Worm (Caenorhabditis elegans) whole organism, late embryonic: ENCODE data around the gene dph-2.

Experiments
- ceh-9 ChIP-seq: sonication (generic microtip); optimal IDR thresholded peaks from 2 replicates; lab custom pipeline; 2016; ENCODE audit warnings: mild to moderate bottlenecking, missing genetic modification characterization, inconsistent platforms, missing compliant biosample characterization
- che-1 ChIP-seq: sonication (generic microtip); optimal IDR thresholded peaks from 2 replicates; lab custom pipeline; 2016; ENCODE audit warnings: mild to moderate bottlenecking, missing genetic modification characterization, missing compliant biosample characterization
- nhr-11 ChIP-seq: fragments of 150-350 bp; optimal IDR thresholded peaks from 2 replicates; lab custom pipeline; 2014; ENCODE audit warnings: missing biosample characterization, missing genetic modification characterization
- pha-4 ChIP-seq: fragments of 150-350 bp; optimal IDR thresholded peaks from 2 replicates; lab custom pipeline; 2018; ENCODE audit warnings: missing biosample characterization, missing genetic modification reagents, missing genetic modification characterization
- pqm-1 ChIP-seq: sonication (generic microtip); optimal IDR thresholded peaks from 2 replicates; lab custom pipeline; 2016; ENCODE audit warnings: missing genetic modification characterization, missing compliant biosample characterization
- tbx-2 ChIP-seq: sonication (generic microtip); optimal IDR thresholded peaks from 2 replicates; lab custom pipeline; 2016; ENCODE audit warnings: missing genetic modification characterization, missing compliant biosample characterization

DNA sequence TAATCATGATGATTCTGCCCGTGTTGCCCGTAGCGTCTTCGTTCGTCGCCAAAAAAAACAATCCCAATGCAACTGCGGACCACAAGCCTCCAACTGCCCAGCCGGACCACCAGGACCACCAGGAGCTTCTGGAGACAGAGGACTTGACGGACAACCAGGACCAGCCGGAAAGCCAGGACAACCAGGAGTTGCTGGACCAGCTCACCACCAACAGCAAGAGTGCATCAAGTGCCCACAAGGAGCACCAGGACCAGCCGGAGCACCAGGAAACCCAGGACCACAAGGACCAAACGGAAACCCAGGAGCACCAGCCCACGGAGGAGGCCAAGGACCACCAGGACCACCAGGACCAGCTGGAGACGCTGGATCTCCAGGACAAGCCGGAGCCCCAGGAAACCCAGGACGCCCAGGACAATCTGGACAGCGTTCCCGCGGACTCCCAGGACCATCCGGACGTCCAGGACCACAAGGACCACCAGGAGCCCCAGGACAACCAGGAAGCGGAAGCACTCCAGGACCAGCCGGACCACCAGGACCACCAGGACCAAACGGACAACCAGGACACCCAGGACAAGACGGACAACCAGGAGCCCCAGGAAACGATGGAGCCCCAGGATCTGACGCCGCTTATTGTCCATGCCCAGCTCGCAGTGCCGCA lies 6.5 kb downstream of the dph-2 start:
- TF ChIP-seq pha-4 (tag; lab: Kevin White, UChicago) (no peak), nhr-11 (tag; lab: Kevin White, UChicago) (no peak), ceh-9 (tag; lab: Kevin White, UChicago) (no peak), che-1 (no peak), tbx-2 (tag; lab: Kevin White, UChicago) (no peak), pqm-1 (tag; lab: Kevin White, UChicago) (no peak)
